Fruit fly (Drosophila melanogaster): ENCODE measurements around the gene CG42359.

DNA sequence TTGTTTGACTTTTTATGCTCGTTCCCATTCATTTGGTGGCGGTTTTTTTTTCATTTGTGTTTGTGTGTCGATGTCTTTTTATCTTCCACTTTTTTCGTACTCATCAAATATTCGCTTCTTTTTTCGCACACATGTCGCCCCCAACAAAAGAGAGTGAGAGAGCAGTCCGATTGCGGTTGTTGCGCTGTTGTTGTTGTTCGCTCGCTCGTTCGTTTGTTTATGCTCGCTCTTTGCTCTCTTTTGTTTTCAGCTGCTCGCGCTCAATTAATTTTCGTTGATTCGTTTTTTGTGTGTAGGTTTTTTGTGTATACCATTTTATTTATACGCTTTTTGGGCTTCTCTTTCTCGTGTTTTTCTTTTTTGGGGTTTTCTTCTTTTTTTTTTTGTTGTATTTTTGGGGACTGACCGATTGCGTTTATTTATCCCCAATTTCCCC lies 3.5 kb upstream of the CG42359 start:
- TF ChIP-seq CG10669 (GFP tag; optimal IDR thresholded peaks at IDR 0.05) = no peak
- peak; percentile 3 for TF ChIP-seq net (GFP tag; optimal IDR thresholded peaks at IDR 0.05)
- TF ChIP-seq Smox (GFP tag; optimal IDR thresholded peaks at IDR 0.05) = peak; percentile 2
- TF ChIP-seq esn (GFP tag; optimal IDR thresholded peaks at IDR 0.05) = no peak
- no peak for TF ChIP-seq CG32006 (GFP tag; optimal IDR thresholded peaks at IDR 0.05)
- peak; percentile 42 for TF ChIP-seq CG16779 (tag; optimal IDR thresholded peaks at IDR 0.05)
- TF ChIP-seq dac (GFP tag; optimal IDR thresholded peaks at IDR 0.05) = no peak
- TF ChIP-seq spab (GFP tag; optimal IDR thresholded peaks at IDR 0.05) = no peak
